Fruit fly (Drosophila melanogaster): ENCODE data around the gene Ugalt.

The Ugalt gene

DNA sequence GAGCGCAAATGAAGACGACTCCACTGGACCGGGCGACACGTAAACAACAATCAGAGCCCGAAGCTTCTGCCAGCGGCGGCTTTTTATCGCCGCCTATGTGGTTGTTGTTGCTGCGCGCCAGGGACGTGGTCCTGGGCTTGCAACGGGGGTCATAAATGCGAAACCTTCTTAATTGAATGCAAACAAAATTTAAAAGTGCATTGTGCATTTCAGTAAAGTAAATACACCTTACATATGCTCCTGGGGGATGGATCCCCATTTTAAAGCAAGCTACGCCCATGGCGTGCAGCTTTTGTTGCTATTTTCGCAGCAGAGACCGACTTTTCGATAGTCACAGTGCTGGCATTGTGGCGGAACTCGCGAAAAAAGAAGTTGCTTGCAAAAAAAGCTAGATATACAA lies at the start of gene Ugalt:
Ugalt (minus strand) TSS at position 160 of the 400 bp plus-strand sequence.
- no peak for TF ChIP-seq h (optimal IDR thresholded peaks at IDR 0.05)
- TF ChIP-seq ttk (optimal IDR thresholded peaks at IDR 0.05): no peak
- no peak for TF ChIP-seq insv (optimal IDR thresholded peaks at IDR 0.05)
- no peak for TF ChIP-seq psq (optimal IDR thresholded peaks at IDR 0.05)
- no peak for TF ChIP-seq Myc (optimal IDR thresholded peaks at IDR 0.05)
- no peak for TF ChIP-seq Sin3A (optimal IDR thresholded peaks at IDR 0.05)

DNA sequence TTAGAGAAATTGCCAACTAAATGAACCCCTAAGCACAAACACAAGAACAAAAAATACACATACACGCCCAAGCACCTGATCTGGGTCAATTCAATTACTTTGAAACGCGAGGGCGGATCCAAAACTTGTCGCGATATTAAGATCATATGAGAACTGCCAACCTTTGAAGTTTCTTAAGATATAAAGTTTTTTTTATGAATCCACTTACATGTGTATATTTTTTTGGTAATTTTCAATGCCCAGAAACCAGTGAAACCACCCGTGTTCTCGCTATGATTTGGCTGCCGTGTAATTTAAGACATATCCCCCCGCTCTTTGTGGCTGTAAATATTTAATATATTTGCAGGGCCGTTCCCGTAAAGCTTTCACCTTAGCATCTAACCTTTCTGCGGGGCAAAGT lies 46.0 kb upstream of the Ugalt start:
- TF ChIP-seq Myc (optimal IDR thresholded peaks at IDR 0.05): no peak
- no peak for TF ChIP-seq insv (optimal IDR thresholded peaks at IDR 0.05)
- no peak for TF ChIP-seq Sin3A (optimal IDR thresholded peaks at IDR 0.05)
- TF ChIP-seq h (optimal IDR thresholded peaks at IDR 0.05): no peak
- TF ChIP-seq ttk (optimal IDR thresholded peaks at IDR 0.05): no peak
- TF ChIP-seq psq (optimal IDR thresholded peaks at IDR 0.05): no peak

DNA sequence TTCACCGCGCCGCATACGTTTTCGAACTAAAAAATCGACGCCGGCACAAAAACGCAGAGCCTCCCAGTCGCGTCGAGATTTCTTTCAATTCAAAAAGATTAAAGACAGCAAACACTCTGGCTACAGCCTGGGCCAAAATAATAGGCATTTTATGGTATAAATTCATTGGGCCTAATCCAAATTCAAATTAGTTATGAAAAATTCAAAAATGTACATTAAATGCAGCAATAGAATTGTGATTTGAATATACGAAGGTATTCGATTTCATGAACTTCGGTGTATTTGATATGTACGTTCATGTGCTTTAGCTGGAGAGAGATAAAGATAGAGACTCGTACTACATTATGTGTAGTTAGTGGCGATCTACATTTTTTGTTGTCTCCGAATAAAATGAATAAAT lies 40.4 kb upstream of the Ugalt start, which contains the start of gene Syx4:
Syx4 (minus strand) TSS at position 35 of the 400 bp plus-strand sequence.
- TF ChIP-seq Myc (optimal IDR thresholded peaks at IDR 0.05): no peak
- no peak for TF ChIP-seq psq (optimal IDR thresholded peaks at IDR 0.05)
- TF ChIP-seq insv (optimal IDR thresholded peaks at IDR 0.05): no peak
- TF ChIP-seq h (optimal IDR thresholded peaks at IDR 0.05): no peak
- TF ChIP-seq Sin3A (optimal IDR thresholded peaks at IDR 0.05): no peak
- TF ChIP-seq ttk (optimal IDR thresholded peaks at IDR 0.05): no peak

DNA sequence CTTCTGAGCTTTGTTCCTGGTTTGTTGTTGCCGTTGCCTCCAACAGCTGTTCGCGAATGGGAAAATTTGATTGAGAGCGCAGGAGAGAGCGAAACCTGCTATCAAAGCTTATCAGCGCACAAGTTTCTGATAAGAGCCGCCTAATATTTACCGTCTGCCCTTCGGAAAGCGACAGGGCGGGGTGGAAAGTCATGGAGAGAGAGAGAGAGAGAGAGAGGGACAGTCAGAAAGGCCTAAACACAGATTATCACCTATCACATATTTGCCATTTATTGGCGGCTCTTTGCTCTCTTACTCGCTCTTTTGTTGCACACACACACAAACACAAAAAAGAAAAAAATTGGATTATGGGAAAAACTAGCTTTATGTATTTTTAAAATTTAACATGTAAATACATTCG lies 39.9 kb upstream of the Ugalt start:
- TF ChIP-seq Sin3A (optimal IDR thresholded peaks at IDR 0.05) (no peak), h (optimal IDR thresholded peaks at IDR 0.05) (no peak), psq (optimal IDR thresholded peaks at IDR 0.05) (no peak), Myc (optimal IDR thresholded peaks at IDR 0.05) (no peak), insv (optimal IDR thresholded peaks at IDR 0.05) (no peak), ttk (optimal IDR thresholded peaks at IDR 0.05) (no peak)

DNA sequence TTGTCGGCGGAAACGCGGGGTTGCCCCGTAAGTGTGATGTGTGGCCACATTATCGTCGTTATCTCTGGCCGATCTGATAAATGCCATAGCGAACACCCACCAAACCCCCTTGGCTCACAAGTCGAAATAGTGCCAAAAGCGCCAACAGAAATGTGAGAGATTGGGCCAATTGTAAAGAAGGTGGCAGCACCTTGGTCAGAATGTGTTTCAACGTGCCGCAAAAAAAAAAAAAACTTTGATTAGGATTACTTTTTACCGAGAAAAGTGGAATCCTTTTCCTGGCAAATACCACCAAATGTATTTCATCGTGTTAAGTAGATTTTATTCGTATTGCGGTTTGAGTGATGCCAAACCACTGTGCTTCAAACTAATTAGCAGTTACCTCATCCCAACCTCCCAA lies 39.4 kb upstream of the Ugalt start:
- TF ChIP-seq ttk (optimal IDR thresholded peaks at IDR 0.05) (no peak), h (optimal IDR thresholded peaks at IDR 0.05) (no peak), insv (optimal IDR thresholded peaks at IDR 0.05) (no peak), psq (optimal IDR thresholded peaks at IDR 0.05) (no peak), Myc (optimal IDR thresholded peaks at IDR 0.05) (no peak), Sin3A (optimal IDR thresholded peaks at IDR 0.05) (no peak)

DNA sequence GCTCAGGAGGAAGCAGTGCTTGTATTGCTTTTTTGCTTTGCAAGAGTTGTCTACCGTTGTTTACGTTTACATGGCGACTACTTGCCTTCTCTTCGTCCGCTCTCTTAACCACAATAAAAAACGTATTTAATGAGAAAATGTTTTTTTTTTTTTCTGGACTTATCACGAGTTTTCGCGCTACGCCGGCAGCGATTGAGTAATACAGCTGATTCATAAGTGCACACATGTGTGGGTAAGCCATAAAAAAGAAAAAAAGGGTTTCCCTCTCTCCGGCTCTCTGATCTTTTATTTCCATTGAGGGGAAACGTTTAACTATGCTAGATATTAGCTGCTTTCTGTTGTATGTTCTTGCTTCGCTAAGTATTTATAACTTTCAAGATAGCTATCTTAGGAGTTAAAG lies 38.4 kb upstream of the Ugalt start:
- TF ChIP-seq psq (optimal IDR thresholded peaks at IDR 0.05) (no peak), h (optimal IDR thresholded peaks at IDR 0.05) (no peak), Myc (optimal IDR thresholded peaks at IDR 0.05) (no peak), ttk (optimal IDR thresholded peaks at IDR 0.05) (no peak), Sin3A (optimal IDR thresholded peaks at IDR 0.05) (no peak), insv (optimal IDR thresholded peaks at IDR 0.05) (no peak)

DNA sequence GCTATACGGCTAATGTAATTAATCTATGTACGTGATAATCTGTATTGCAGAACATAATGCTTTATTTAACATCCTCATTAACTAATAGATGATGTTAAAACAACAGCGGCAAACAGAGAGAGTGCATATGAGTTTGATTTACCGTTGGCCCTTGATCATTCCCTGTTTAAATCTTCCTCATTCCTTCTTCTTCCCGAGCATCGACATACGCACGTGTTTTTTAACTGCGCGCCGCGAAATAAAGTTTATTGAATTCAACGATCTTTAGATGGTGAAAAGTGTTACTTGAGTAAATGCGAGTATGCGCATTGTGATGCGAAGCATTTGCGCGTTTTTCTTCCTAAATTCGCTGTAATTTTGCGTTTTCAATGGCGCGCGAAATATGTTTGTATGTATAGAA lies 36.4 kb upstream of the Ugalt start, which contains the start of gene kirre:
kirre (plus strand) TSS at position 301 of the 400 bp plus-strand sequence.
- TF ChIP-seq ttk (optimal IDR thresholded peaks at IDR 0.05) (no peak), insv (optimal IDR thresholded peaks at IDR 0.05) (no peak), psq (optimal IDR thresholded peaks at IDR 0.05) (no peak), Sin3A (optimal IDR thresholded peaks at IDR 0.05) (no peak), h (optimal IDR thresholded peaks at IDR 0.05) (no peak), Myc (optimal IDR thresholded peaks at IDR 0.05) (no peak)

DNA sequence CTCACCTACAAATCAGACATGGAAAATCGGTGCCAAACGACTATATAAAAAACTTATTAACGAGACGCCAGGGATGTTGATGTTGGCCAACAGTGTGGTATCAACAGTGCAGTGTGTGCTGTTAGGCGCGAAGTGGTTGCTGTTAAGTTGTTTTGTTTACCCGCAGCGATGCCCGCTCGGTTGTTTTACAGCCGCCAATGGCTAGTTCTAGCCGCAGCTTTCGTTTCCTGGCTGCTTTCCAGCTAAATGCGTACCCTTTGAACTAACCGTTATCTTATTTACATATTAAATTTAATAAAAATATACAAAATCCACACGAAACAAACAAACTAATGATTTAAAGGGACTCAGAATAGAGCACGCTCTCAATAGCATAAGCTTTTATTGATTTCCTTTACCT lies 35.0 kb upstream of the Ugalt start, which contains the start of gene crm:
crm (minus strand) TSS at position 111 of the 400 bp plus-strand sequence.
- no peak for TF ChIP-seq h (optimal IDR thresholded peaks at IDR 0.05)
- no peak for TF ChIP-seq ttk (optimal IDR thresholded peaks at IDR 0.05)
- no peak for TF ChIP-seq Sin3A (optimal IDR thresholded peaks at IDR 0.05)
- no peak for TF ChIP-seq psq (optimal IDR thresholded peaks at IDR 0.05)
- TF ChIP-seq Myc (optimal IDR thresholded peaks at IDR 0.05): no peak
- no peak for TF ChIP-seq insv (optimal IDR thresholded peaks at IDR 0.05)

DNA sequence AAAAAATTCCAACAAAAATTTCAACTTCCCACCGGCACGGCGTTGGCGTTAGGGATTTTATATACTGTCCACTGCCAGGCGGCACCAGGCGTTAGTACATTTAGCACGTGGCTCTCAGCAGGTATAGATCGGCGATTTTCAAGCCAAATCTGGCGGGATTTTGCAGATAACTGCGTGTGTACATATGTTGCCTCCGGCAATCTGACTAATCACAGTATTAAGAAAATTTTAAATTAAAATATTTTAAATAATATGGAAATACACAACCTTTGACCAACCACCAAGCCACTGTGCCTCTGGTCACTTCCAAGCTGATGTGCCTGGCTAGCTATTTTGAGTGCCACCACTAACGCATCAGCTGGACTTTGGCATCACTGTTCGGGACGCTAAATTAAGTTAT lies 28.5 kb upstream of the Ugalt start, which contains the start of the genes ttm50 and CG2712:
ttm50 (minus strand) TSS at position 64 of the 400 bp plus-strand sequence.
CG2712 (plus strand) TSS at position 343 of the 400 bp plus-strand sequence.
- TF ChIP-seq insv (optimal IDR thresholded peaks at IDR 0.05): no peak
- TF ChIP-seq h (optimal IDR thresholded peaks at IDR 0.05): no peak
- TF ChIP-seq Myc (optimal IDR thresholded peaks at IDR 0.05): no peak
- no peak for TF ChIP-seq ttk (optimal IDR thresholded peaks at IDR 0.05)

DNA sequence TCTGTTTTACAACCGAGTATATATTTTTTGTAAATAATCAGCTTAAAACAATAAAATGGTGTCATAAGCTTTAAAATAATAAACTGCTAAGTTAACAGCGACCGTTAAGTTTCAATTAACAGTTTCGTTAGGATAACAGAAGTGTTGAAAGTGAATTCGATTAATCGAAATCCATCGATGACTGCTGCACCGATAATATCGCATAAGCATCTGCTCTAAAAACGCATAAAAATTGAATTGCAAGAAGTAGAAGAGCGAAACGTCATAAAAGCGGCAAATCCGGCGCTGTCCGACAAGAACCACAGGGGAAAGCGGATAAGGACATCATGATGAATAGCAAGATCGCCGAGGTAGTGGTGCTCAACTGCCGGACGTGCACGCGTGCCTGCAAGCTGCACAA lies 23.9 kb upstream of the Ugalt start, which contains the start of gene dwg:
dwg (plus strand) TSS at position 193 of the 400 bp plus-strand sequence.
- no peak for TF ChIP-seq h (optimal IDR thresholded peaks at IDR 0.05)
- TF ChIP-seq ttk (optimal IDR thresholded peaks at IDR 0.05): no peak
- TF ChIP-seq Myc (optimal IDR thresholded peaks at IDR 0.05): no peak
- TF ChIP-seq psq (optimal IDR thresholded peaks at IDR 0.05): no peak
- no peak for TF ChIP-seq Sin3A (optimal IDR thresholded peaks at IDR 0.05)
- TF ChIP-seq insv (optimal IDR thresholded peaks at IDR 0.05): no peak

DNA sequence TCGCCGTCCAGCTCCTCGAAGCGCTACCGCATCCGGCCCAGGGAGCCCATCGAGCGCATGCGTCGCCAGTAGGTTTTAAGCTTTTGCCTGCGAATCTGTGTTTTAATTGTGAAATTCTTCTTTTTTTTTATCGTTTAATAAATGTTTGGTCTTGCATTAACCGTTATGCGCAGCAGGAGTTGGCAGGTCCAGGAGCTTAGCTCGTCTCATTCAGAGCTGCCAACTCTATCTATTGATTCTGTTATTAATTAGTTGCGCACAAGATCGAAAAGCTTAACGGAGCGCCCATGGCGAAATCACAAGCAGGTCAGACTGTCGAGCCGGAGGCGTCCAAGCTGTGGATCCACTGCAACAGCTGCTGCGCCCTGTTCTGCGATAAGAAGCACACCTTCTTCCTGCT lies 22.8 kb upstream of the Ugalt start, which contains the start of gene vilya:
vilya (plus strand) TSS at position 259 of the 400 bp plus-strand sequence.
- no peak for TF ChIP-seq h (optimal IDR thresholded peaks at IDR 0.05)
- no peak for TF ChIP-seq psq (optimal IDR thresholded peaks at IDR 0.05)
- no peak for TF ChIP-seq insv (optimal IDR thresholded peaks at IDR 0.05)
- TF ChIP-seq Myc (optimal IDR thresholded peaks at IDR 0.05): no peak
- TF ChIP-seq Sin3A (optimal IDR thresholded peaks at IDR 0.05): no peak
- TF ChIP-seq ttk (optimal IDR thresholded peaks at IDR 0.05): no peak

DNA sequence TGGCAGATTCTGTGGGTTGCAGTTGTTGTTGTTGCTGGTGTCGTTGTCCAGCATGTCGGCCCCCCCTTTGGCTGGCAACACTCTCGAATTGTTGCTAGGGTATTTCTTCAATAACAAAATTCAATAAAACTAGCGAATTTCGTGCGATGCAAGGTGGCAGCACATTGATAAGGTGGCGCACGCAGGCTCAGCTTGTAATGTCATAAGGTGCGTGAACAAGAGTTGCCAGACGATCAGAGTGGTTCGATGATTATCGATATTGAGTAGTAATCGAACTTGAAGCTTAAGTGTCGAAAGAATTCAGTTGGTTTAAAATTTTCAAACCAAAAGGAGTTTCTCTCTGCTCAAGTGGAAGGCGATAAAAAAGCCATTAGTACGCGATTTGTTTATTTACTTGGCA lies 16.5 kb upstream of the Ugalt start, which contains the start of gene CG2701:
CG2701 (minus strand) TSS at position 206 of the 400 bp plus-strand sequence.
- TF ChIP-seq insv (optimal IDR thresholded peaks at IDR 0.05) (no peak), Myc (optimal IDR thresholded peaks at IDR 0.05) (no peak), ttk (optimal IDR thresholded peaks at IDR 0.05) (no peak), psq (optimal IDR thresholded peaks at IDR 0.05) (no peak), Sin3A (optimal IDR thresholded peaks at IDR 0.05) (no peak), h (optimal IDR thresholded peaks at IDR 0.05) (no peak)

DNA sequence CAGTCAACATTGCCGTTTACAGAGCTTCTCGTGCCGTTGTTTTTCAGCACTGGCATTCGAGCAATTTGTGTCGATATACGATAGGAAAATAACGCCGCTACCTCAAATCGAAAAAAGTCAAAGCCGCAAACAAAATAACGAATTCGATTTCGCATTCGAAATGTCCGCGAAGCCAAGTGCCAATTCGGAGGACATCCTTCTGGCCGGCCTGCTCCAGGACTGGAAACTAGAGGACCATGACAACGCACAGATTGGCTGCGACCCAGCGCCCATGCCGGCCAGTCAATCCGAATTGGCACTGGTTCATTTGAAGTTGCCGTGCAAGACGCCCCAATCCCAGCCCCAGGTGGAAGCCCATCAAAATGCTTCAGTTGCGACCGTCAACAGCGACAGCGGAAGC lies 11.1 kb upstream of the Ugalt start:
- TF ChIP-seq Myc (optimal IDR thresholded peaks at IDR 0.05): no peak
- no peak for TF ChIP-seq h (optimal IDR thresholded peaks at IDR 0.05)
- no peak for TF ChIP-seq Sin3A (optimal IDR thresholded peaks at IDR 0.05)
- TF ChIP-seq insv (optimal IDR thresholded peaks at IDR 0.05): no peak
- no peak for TF ChIP-seq psq (optimal IDR thresholded peaks at IDR 0.05)

Data from Kc167 (cell line).